Fruit fly (Drosophila melanogaster) Kc167 (cell line): ENCODE data around the gene CG42866.

Experiments used
- Myc ChIP-seq: fragments of >200 bp; optimal IDR thresholded peaks from 2 replicates; lab custom pipeline; 2017; ENCODE audit warnings: missing external identifiers
- h ChIP-seq: fragments of >200 bp; optimal IDR thresholded peaks from 3 replicates; lab custom pipeline; 2018; ENCODE audit warnings: missing external identifiers
- insv ChIP-seq: fragments of >200 bp; optimal IDR thresholded peaks from 3 replicates; lab custom pipeline; 2018; ENCODE audit warnings: missing external identifiers
- ttk ChIP-seq: sonication (Bioruptor generic); optimal IDR thresholded peaks from 2 replicates; lab custom pipeline; 2017; ENCODE audit warnings: missing external identifiers

DNA sequence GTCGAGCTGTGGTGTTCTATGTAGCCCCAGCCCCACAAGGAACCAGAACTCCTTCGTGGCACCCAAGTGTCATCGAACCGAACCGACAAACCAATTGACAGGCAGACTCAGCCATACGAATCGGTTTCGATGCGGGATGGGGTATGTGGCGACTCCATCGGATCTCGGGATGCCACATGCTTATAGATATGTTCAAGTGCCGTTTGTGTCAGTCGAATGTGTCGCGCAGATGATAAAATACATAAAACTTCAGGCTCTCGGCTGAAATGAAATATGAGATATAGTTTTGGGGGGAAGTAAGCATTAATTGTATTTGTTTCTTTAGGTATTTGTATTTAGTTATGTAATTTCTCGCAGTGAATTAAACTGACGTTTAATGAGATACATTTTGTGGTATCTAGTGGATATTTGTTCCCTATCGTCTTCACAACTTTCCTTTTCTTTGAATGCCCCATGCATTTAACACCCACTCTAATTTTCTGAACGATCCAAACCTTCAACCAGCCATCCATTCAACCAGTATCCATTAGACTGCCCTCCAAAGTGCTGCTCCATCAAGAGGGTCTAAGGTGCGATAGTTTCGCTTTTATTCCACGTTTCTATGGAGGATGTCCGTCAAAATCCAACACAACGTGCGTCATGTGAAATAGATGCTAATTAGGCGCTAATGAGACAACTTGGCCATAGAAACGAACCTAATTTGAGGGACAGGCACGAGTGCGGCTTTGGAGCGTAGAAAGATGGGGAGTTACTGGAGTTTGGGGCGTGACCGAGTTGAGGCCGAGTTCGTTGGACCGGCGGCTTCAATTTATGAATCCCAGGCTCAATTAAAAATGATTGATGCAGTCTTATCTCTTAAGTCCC is 16.9 kb downstream of the CG42866 start:
- no peak for TF ChIP-seq Myc
- no peak for TF ChIP-seq ttk (lab: Kevin White, UChicago)
- TF ChIP-seq h (lab: Kevin White, UChicago), result no peak
- no peak for TF ChIP-seq insv (lab: Kevin White, UChicago)
